Fruit fly (Drosophila melanogaster) whole organism, embryonic: ENCODE measurements around the gene CG16789.

Source experiments
- ATbp ChIP-seq: fragments of 200-800 bp; sonication (Bioruptor generic); optimal IDR thresholded peaks from 2 replicates; lab custom pipeline; 2017; ENCODE audit warnings: missing biosample characterization, mild to moderate bottlenecking, missing genetic modification characterization, missing genetic modification reagents
- CG10462 ChIP-seq: fragments of 200-800 bp; sonication (Bioruptor generic); optimal IDR thresholded peaks from 2 replicates; lab custom pipeline; 2016; ENCODE audit warnings: missing biosample characterization, missing genetic modification characterization
- CG9215 ChIP-seq: fragments of 200-800 bp; sonication (Bioruptor generic); IDR thresholded peaks from 2 replicates; pipeline ENCODE4 v1.3.6; 2022; ENCODE audit warnings: missing biosample characterization, missing genetic modification characterization
- Doc2 ChIP-seq: fragments of 200-800 bp; sonication (Bioruptor generic); IDR thresholded peaks from 2 replicates; pipeline ENCODE4 v1.3.6; 2022; ENCODE audit warnings: missing biosample characterization, missing genetic modification characterization
- Tbp ChIP-seq: fragments of >200 bp; optimal IDR thresholded peaks from 2 replicates; lab custom pipeline; 2018; ENCODE audit warnings: missing biosample characterization, missing genetic modification characterization
- Usf ChIP-seq: fragments of 200-800 bp; sonication (Bioruptor generic); optimal IDR thresholded peaks from 2 replicates; lab custom pipeline; 2017; ENCODE audit warnings: missing genotype, missing biosample characterization, missing genetic modification characterization
- emc ChIP-seq: fragments of 200-800 bp; sonication (Bioruptor generic); optimal IDR thresholded peaks from 2 replicates; lab custom pipeline; 2016; ENCODE audit warnings: missing biosample characterization, missing genetic modification characterization
- ham ChIP-seq: fragments of 200-800 bp; sonication (Bioruptor generic); IDR thresholded peaks from 2 replicates; pipeline ENCODE4 v1.3.6; 2022; ENCODE audit warnings: missing biosample characterization, missing genetic modification characterization
- tna ChIP-seq: fragments of 200-800 bp; sonication (Bioruptor generic); IDR thresholded peaks from 2 replicates; pipeline ENCODE4 v1.3.6; 2022; ENCODE audit warnings: missing biosample characterization, missing genetic modification characterization; ENCODE audit not compliant: partially characterized antibody

DNA sequence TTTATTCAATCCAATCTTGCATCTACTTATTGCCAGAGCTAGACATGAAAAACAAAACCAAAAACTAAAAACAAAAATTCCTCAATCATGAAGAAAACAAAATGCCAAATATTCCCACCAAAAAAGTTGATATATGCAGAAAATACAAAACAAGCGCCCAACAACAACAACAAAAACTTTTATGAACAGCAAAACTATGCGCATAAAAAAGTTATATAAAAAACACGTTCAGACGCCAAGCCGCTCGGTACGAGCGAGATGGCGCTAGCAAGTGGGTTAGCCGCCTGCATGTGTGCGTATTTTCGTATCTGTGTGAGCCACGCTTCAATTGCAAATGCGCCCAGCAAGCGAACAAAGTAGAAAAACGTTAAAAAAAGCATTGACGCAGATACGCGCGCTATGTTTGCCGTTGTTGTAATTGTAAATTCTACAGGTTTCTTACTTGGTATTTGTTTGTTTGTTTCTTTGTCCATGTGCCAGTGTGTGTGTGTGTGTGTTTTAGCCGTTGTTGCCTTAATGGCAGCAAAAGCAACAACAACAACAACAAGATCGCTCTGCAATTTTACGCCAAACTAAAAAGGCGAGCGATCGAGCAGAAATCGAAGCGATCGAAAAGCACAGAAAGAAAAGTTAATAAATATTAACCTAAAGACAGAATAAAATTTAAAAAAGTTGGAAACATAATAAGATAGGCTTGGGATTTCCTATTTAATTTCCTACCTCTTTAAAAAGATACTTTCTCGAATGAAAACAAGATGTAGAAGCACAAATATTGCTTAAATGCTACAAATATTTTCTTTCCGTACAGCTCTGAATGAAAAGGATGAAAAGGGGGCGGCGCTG, 27.6 kb downstream of the CG16789 start:
- TF ChIP-seq Usf (GFP tag; lab: Kevin White, UChicago) (no peak), Doc2 (GFP tag; lab: Robert Waterston, UW) (no peak), CG9215 (no peak), emc (GFP tag; lab: Kevin White, UChicago) (no peak), ATbp (GFP tag; lab: Kevin White, UChicago) (no peak), ham (GFP tag; lab: Robert Waterston, UW) (no peak), CG10462 (GFP tag; lab: Kevin White, UChicago) (no peak), tna (no peak), Tbp (GFP tag; lab: Kevin White, UChicago) (no peak)
